Worm (Caenorhabditis elegans): ENCODE results near the gene drd-50.

ce11 chrIV:4135744-4136143, 18.2 kb downstream of the drd-50 start, which contains the start of gene F49F1.17:
- TF ChIP-seq unc-55 (GFP tag; optimal IDR thresholded peaks at IDR 0.05) (no peak), mec-3 (tag; optimal IDR thresholded peaks at IDR 0.05; ENCODE audit: borderline replicate concordance) (no peak), elt-2 (tag; optimal IDR thresholded peaks at IDR 0.05) (no peak), ceh-6 (GFP tag; optimal IDR thresholded peaks at IDR 0.05) (no peak), K02D7.2 (tag; optimal IDR thresholded peaks at IDR 0.05) (no peak), fax-1 (tag; optimal IDR thresholded peaks at IDR 0.05) (no peak), pag-3 (tag; optimal IDR thresholded peaks at IDR 0.05; ENCODE audit: borderline replicate concordance) (no peak), nhr-232 (tag; optimal IDR thresholded peaks at IDR 0.05) (no peak), sox-4 (tag; optimal IDR thresholded peaks at IDR 0.05) (no peak), nhr-11 (tag; optimal IDR thresholded peaks at IDR 0.05) (no peak), madf-2 (tag; optimal IDR thresholded peaks at IDR 0.05) (no peak), pha-4 (tag; optimal IDR thresholded peaks at IDR 0.05) (no peak)

Data from whole organism, late embryonic.